Fruit fly (Drosophila melanogaster): ENCODE measurements around the gene ppk19.

The ppk19 gene

DNA sequence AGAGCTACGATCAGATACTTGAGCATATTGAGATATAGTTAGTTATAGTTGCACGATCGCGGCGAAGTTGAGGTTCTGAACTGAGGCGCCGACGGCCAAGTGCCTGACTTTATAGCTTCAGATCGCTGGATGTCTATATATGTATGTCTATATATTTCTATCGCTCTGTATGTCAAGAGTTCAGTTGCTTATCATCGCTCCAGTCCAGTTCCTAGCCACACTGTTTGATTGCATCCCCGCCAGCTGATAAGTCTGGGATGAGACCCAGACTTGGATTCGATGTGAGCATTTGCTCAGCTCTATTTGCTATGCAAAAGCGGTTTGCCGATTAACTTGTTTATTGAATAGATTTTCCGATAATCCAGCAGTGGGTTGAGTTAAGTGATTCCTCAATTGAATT is 14.4 kb downstream of the ppk19 start:
- TF ChIP-seq TFAM (GFP tag; optimal IDR thresholded peaks at IDR 0.05) (no peak), abd-A (tag; optimal IDR thresholded peaks at IDR 0.05) (no peak), Ada2b (GFP tag; IDR thresholded peaks at IDR 0.05) (no peak), sug (tag; optimal IDR thresholded peaks at IDR 0.05) (peak; percentile 20), CG30020 (tag; optimal IDR thresholded peaks at IDR 0.05) (no peak), ewg (GFP tag; optimal IDR thresholded peaks at IDR 0.05) (no peak), chinmo (GFP tag; IDR thresholded peaks at IDR 0.05; ENCODE audit: partially characterized antibody) (0 out of 4 replicates have a peak, but pooled peaks have one; percentile 60), nerfin-2 (GFP tag; IDR thresholded peaks at IDR 0.05; ENCODE audit: partially characterized antibody) (no peak), CG10431 (GFP tag; optimal IDR thresholded peaks at IDR 0.05) (no peak), dysf (GFP tag; IDR thresholded peaks at IDR 0.05) (0 out of 3 replicates have a peak, but pooled peaks have one; percentile 7), CG34376 (GFP tag; optimal IDR thresholded peaks at IDR 0.05) (peak; percentile 59), Eip74EF (GFP tag; optimal IDR thresholded peaks at IDR 0.05) (peak in 1 of 2 experiments; percentile 6), CG31224 (GFP tag; IDR thresholded peaks at IDR 0.05) (no peak), CG32767 (GFP tag; IDR thresholded peaks at IDR 0.05) (no peak)

dm6 chr3R:29689211-29689610 is 17.0 kb downstream of the ppk19 start, which contains the start of gene Obp99c:
Gene Obp99c, minus strand, starts transcription at chr3R:29689311.
- TF ChIP-seq dmrt99B (tag; optimal IDR thresholded peaks at IDR 0.05), result peak; percentile 19
- TF ChIP-seq CG11504 (tag; optimal IDR thresholded peaks at IDR 0.05), result no peak

dm6 chr3R:29689833-29690538 is 17.7 kb downstream of the ppk19 start:
- no peak for TF ChIP-seq CG7987 (GFP tag; optimal IDR thresholded peaks at IDR 0.05)
- TF ChIP-seq lab (GFP tag; optimal IDR thresholded peaks at IDR 0.05), result no peak
- TF ChIP-seq ERR (GFP tag; optimal IDR thresholded peaks at IDR 0.05), result no peak
- TF ChIP-seq ttk (GFP tag; IDR thresholded peaks at IDR 0.05), result peak; percentile 49; the same call in 1 of the 2 replicates
- TF ChIP-seq CG10979 (tag; optimal IDR thresholded peaks at IDR 0.05), result peak; percentile 2
- TF ChIP-seq Nf-YB (GFP tag; optimal IDR thresholded peaks at IDR 0.05), result peak; percentile 57
- peak; percentile 79 for TF ChIP-seq sens (GFP tag)
- TF ChIP-seq Asciz (GFP tag; optimal IDR thresholded peaks at IDR 0.05), result no peak
- peak; percentile 17 for TF ChIP-seq phol (tag; optimal IDR thresholded peaks at IDR 0.05)
- TF ChIP-seq ci (GFP tag; IDR thresholded peaks at IDR 0.05), result peak; percentile 17; the same call in 1 of the 3 replicates
- TF ChIP-seq Trl (optimal IDR thresholded peaks at IDR 0.05), result peak in 1 of 2 experiments; percentile 1
- no peak for TF ChIP-seq Trl (GFP tag; optimal IDR thresholded peaks at IDR 0.05)
- TF ChIP-seq CG9932 (GFP tag; IDR thresholded peaks at IDR 0.05), result 0 out of 2 replicates have a peak, but pooled peaks have one; percentile 10
- TF ChIP-seq chm (GFP tag; IDR thresholded peaks at IDR 0.05), result 0 out of 2 replicates have a peak, but pooled peaks have one; percentile 19
- TF ChIP-seq Nf-YC (tag; optimal IDR thresholded peaks at IDR 0.05), result peak; percentile 71
- peak; percentile 16 for TF ChIP-seq CG11504 (tag; optimal IDR thresholded peaks at IDR 0.05)
- TF ChIP-seq D19A (tag; optimal IDR thresholded peaks at IDR 0.05), result peak; percentile 93
- 0 out of 4 replicates have a peak, but pooled peaks have one; percentile 56 for TF ChIP-seq chinmo (GFP tag; IDR thresholded peaks at IDR 0.05; ENCODE audit: partially characterized antibody)
- TF ChIP-seq crol (GFP tag; IDR thresholded peaks at IDR 0.05), result peak; percentile 96

DNA sequence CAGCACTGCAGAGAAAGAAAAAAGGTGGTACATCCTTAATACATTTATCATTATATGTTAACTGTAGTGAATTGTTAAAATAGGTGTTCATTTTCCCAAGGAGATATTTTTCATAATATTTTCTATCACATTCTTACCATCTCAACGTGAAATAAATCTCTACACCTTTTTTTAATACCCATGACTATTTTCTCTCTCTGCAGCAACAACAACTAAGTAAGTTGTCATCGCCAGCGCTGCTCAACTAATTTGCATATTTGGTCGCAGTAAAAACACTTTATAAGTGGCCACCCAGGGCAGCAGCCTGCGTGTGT is 18.2 kb downstream of the ppk19 start:
- TF ChIP-seq CG12744 (GFP tag; optimal IDR thresholded peaks at IDR 0.05), result no peak
- TF ChIP-seq sisA (GFP tag; IDR thresholded peaks at IDR 0.05), result peak; percentile 54
- TF ChIP-seq CG6813 (GFP tag; optimal IDR thresholded peaks at IDR 0.05), result peak; percentile 25
- TF ChIP-seq CG6689 (GFP tag; IDR thresholded peaks at IDR 0.05), result peak; percentile 29; the same call in 1 of the 2 replicates
- TF ChIP-seq CG10654 (GFP tag; optimal IDR thresholded peaks at IDR 0.05), result peak; percentile 4
- TF ChIP-seq esg (GFP tag; conservative IDR thresholded peaks at IDR 0.05), result 0 out of 2 replicates have a peak, but pooled peaks have one; percentile 38
- TF ChIP-seq ab (GFP tag; optimal IDR thresholded peaks at IDR 0.05), result no peak
- peak; percentile 40; the same call in 1 of the 2 replicates for TF ChIP-seq Xrp1 (GFP tag; IDR thresholded peaks at IDR 0.05)
- peak; percentile 26 for TF ChIP-seq CG13624 (GFP tag; optimal IDR thresholded peaks at IDR 0.05)
- TF ChIP-seq Ravus (GFP tag; IDR thresholded peaks at IDR 0.05), result no peak
- TF ChIP-seq CG1647 (GFP tag; optimal IDR thresholded peaks at IDR 0.05), result no peak
- TF ChIP-seq E2f1 (GFP tag; IDR thresholded peaks at IDR 0.05), result no peak
- peak; percentile 24 for TF ChIP-seq Hmr (GFP tag; optimal IDR thresholded peaks at IDR 0.05)
- TF ChIP-seq Bteb2 (GFP tag; optimal IDR thresholded peaks at IDR 0.05), result no peak

All from whole organism, embryonic.